Worm (Caenorhabditis elegans) whole organism, L4 larva: ENCODE measurements around the gene nonu-1.

ENCODE experiments used
- F26F4.8 ChIP-seq: fragments of 200-800 bp; sonication (Bioruptor generic); conservative IDR thresholded peaks from 2 replicates; pipeline ENCODE4 v1.3.6; 2022; ENCODE audit warnings: missing genetic modification characterization, missing compliant biosample characterization
- T26A8.4 ChIP-seq: fragments of 200-800 bp; sonication (Bioruptor generic); IDR thresholded peaks from 2 replicates; pipeline ENCODE4 v1.3.6; 2022; ENCODE audit warnings: missing genetic modification characterization, missing compliant biosample characterization
- Y75B8A.6 ChIP-seq: fragments of 200-800 bp; sonication (Bioruptor generic); IDR thresholded peaks from 2 replicates; pipeline ENCODE4 v1.3.6; 2022; ENCODE audit warnings: missing genetic modification reagents, missing genetic modification characterization, missing compliant biosample characterization
- aha-1 ChIP-seq: fragments of 150-350 bp; peaks from one replicate; lab custom pipeline; 2014; ENCODE audit warnings: missing biosample characterization, missing genetic modification characterization
- ceh-44 ChIP-seq: fragments of 200-800 bp; sonication (Bioruptor generic); IDR thresholded peaks from 2 replicates; pipeline ENCODE4 v1.3.6; 2022; ENCODE audit warnings: missing genetic modification reagents, missing genetic modification characterization, missing compliant biosample characterization
- ceh-82 ChIP-seq: sonication (generic microtip); optimal IDR thresholded peaks from 2 replicates; lab custom pipeline; 2017; ENCODE audit warnings: missing biosample characterization, missing genetic modification characterization
- daf-12 ChIP-seq: fragments of 150-350 bp; optimal IDR thresholded peaks from 2 replicates; lab custom pipeline; 2014; ENCODE audit warnings: missing biosample characterization, missing genetic modification reagents, missing genetic modification characterization
- daf-16 ChIP-seq, 3 experiments: sonication (generic microtip); optimal IDR thresholded peaks; 2 replicates each; lab custom pipeline; 2016 to 2017; ENCODE audit warnings: missing genetic modification characterization in 3 of 3, missing genetic modification reagents in 3 of 3, mild to moderate bottlenecking in 2 of 3, missing compliant biosample characterization in 2 of 3, missing biosample characterization in 1 of 3, moderate library complexity in 1 of 3
- dpl-1 ChIP-seq: fragments of 150-350 bp; optimal IDR thresholded peaks from 2 replicates; lab custom pipeline; 2014; ENCODE audit warnings: missing biosample characterization, missing genetic modification reagents, missing genetic modification characterization
- dve-1 ChIP-seq: sonication (generic microtip); optimal IDR thresholded peaks from 2 replicates; lab custom pipeline; 2017; ENCODE audit warnings: antibody characterized with exemption, mild to moderate bottlenecking, missing genetic modification characterization, missing compliant biosample characterization; ENCODE audit not compliant: insufficient read depth
- hif-1 ChIP-seq, 2 experiments: sonication (generic microtip); optimal IDR thresholded peaks; 2 replicates each; lab custom pipeline; 2016 to 2017; ENCODE audit warnings: missing compliant biosample characterization in 2 of 2, missing genetic modification characterization in 2 of 2, missing genetic modification reagents in 2 of 2, missing genotype in 2 of 2, mild to moderate bottlenecking in 1 of 2
- hlh-11 ChIP-seq: fragments of 200-800 bp; sonication (Bioruptor generic); optimal IDR thresholded peaks from 2 replicates; lab custom pipeline; 2018; ENCODE audit warnings: mild to moderate bottlenecking, missing genetic modification characterization, missing compliant biosample characterization
- lim-7 ChIP-seq: fragments of 200-800 bp; sonication (Bioruptor generic); IDR thresholded peaks from 2 replicates; pipeline ENCODE4 v1.3.6; 2022; ENCODE audit warnings: missing genetic modification characterization, missing compliant biosample characterization
- lin-38 ChIP-seq: fragments of 200-800 bp; sonication (Bioruptor generic); IDR thresholded peaks from 2 replicates; pipeline ENCODE4 v1.3.6; 2022; ENCODE audit warnings: missing genetic modification reagents, missing genetic modification characterization, missing compliant biosample characterization
- lsy-2 ChIP-seq, 2 experiments: fragments of 150-350 bp in 1 of 2; sonication (generic microtip) in 1 of 2; optimal IDR thresholded peaks; 2 replicates each; lab custom pipeline; 2014 to 2017; ENCODE audit warnings: missing biosample characterization in 2 of 2, missing genetic modification characterization in 2 of 2
- mes-2 ChIP-seq: sonication (generic microtip); optimal IDR thresholded peaks from 2 replicates; lab custom pipeline; 2016; ENCODE audit warnings: missing genotype, mild to moderate bottlenecking, missing genetic modification characterization, missing compliant biosample characterization; ENCODE audit not compliant: poor library complexity, severe bottlenecking
- nhr-102 ChIP-seq: sonication (generic microtip); optimal IDR thresholded peaks from 2 replicates; lab custom pipeline; 2016; ENCODE audit warnings: mild to moderate bottlenecking, missing genetic modification characterization, moderate library complexity, missing compliant biosample characterization
- nhr-11 ChIP-seq: fragments of 150-350 bp; optimal IDR thresholded peaks from 2 replicates; lab custom pipeline; 2014; ENCODE audit warnings: missing biosample characterization, missing genetic modification characterization
- nhr-28 ChIP-seq: fragments of 150-350 bp; optimal IDR thresholded peaks from 2 replicates; lab custom pipeline; 2014; ENCODE audit warnings: missing biosample characterization, missing genetic modification characterization
- nhr-41 ChIP-seq: fragments of 200-800 bp; sonication (Bioruptor generic); IDR thresholded peaks from 2 replicates; pipeline ENCODE4 v1.3.6; 2022; ENCODE audit warnings: missing genetic modification reagents, missing genetic modification characterization, missing compliant biosample characterization
- nhr-6 ChIP-seq: fragments of 150-350 bp; optimal IDR thresholded peaks from 2 replicates; lab custom pipeline; 2014; ENCODE audit warnings: missing biosample characterization, missing genetic modification characterization
- skn-1 ChIP-seq: fragments of 150-350 bp; optimal IDR thresholded peaks from 2 replicates; lab custom pipeline; 2014; ENCODE audit warnings: missing biosample characterization, missing genetic modification characterization
- snpc-1.2 ChIP-seq: fragments of 200-800 bp; sonication (Bioruptor generic); IDR thresholded peaks from 2 replicates; pipeline ENCODE4 v1.3.6; 2022; ENCODE audit warnings: missing genetic modification reagents, missing genetic modification characterization, missing compliant biosample characterization
- spr-3 ChIP-seq: fragments of 200-800 bp; sonication (Bioruptor generic); optimal IDR thresholded peaks from 2 replicates; lab custom pipeline; 2018; ENCODE audit warnings: mild to moderate bottlenecking, missing genetic modification characterization, missing compliant biosample characterization
- unc-39 ChIP-seq: sonication (generic microtip); optimal IDR thresholded peaks from 2 replicates; lab custom pipeline; 2017; ENCODE audit warnings: missing biosample characterization, missing genetic modification characterization
- unc-62 ChIP-seq, 3 experiments: fragments of 150-350 bp in 1 of 3; sonication (generic microtip); optimal IDR thresholded peaks in 2 of 3; peaks in 1 of 3; 1 replicate in 1 of 3; 2 replicates in 2 of 3; lab custom pipeline; 2014 to 2017; ENCODE audit warnings: missing biosample characterization in 3 of 3, missing genetic modification characterization in 3 of 3, missing genetic modification reagents in 3 of 3, missing genotype in 1 of 3
- ztf-7 ChIP-seq: fragments of 150-350 bp; optimal IDR thresholded peaks from 2 replicates; lab custom pipeline; 2014; ENCODE audit warnings: missing biosample characterization, missing genetic modification characterization

The nonu-1 gene

DNA sequence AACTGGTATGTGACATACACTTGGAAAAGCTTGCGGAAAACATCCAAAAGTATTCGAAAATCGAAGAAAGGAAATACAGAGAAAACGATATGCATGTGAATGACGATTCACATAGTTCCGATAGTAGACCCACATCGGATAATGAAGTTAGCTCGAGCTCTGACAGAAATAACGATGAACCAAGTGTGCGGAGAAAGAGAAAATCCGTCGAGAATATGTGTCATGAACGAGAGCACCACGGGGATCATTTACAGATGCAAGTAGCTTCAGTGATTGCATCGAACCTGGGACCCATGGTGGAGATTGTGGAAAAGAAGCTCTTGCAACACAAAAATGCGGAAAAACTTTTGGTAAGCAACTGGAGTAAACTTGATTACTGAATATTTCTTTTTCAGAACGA lies 7.3 kb upstream of the nonu-1 start:
- TF ChIP-seq unc-39 (tag; lab: Kevin White, UChicago): no peak
- TF ChIP-seq unc-62 (GFP tag; optimal IDR thresholded peaks at IDR 0.05 in 1 of 2; lab: Kevin White, UChicago): peak in 1 of 2 experiments; percentile 98
- no peak for TF ChIP-seq unc-62 (tag; optimal IDR thresholded peaks at IDR 0.05; lab: Kevin White, UChicago)

DNA sequence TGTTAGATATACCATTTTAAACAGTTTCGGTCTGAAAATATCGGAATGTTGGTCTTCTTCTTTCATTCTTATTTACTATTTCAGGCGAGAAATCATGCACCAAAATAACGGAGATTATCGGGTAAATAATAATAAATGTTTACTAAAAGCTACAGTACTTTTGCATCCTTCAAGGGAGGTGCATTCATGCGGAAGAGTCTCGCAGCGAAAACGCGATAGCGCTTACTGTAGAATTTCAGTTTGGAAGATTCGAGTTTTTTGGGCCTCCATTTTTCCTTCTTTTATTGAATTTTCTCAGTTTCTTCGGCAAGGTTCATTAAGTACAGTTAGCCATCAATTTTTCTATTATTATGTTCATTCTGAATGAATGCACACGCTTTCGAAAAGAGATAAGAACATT lies 6.4 kb upstream of the nonu-1 start, which contains the start of gene C35D10.7:
Gene C35D10.7, plus strand, starts transcription at position 85 of the 400 bp plus-strand sequence.
- TF ChIP-seq nhr-102 (no peak), lim-7 (GFP tag; lab: Robert Waterston, UW) (no peak), nhr-28 (tag; lab: Kevin White, UChicago) (no peak), lin-38 (GFP tag; lab: Robert Waterston, UW) (peak; percentile 35; the same call in 1 of the 2 replicates)

DNA sequence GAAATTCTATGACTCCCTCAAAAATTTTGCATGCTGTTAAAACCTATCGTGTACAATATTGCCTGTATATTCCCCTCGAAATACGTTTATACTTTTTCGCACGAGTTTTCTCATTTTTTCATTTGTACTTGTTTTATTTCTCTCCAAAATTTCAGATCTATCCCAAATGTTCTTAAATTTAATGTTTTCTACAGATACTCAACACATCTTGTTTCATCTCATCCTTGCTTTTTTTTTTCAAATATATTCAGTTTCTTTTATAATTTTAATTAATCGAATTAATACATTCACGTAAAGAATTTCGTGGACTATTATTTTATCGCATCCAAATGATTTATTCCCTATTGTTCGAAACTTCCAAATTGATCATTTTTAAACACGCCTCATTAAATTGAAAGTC lies 5.2 kb upstream of the nonu-1 start, which contains the start of gene C35D10.8:
Gene C35D10.8, plus strand, starts transcription at position 301 of the 400 bp plus-strand sequence.
- TF ChIP-seq dve-1 (tag; lab: Kevin White, UChicago): no peak
- no peak for TF ChIP-seq unc-39 (tag; lab: Kevin White, UChicago)
- TF ChIP-seq skn-1 (tag; lab: Kevin White, UChicago): no peak
- TF ChIP-seq nhr-102: no peak
- no peak for TF ChIP-seq aha-1 (tag; lab: Kevin White, UChicago)
- no peak for TF ChIP-seq lim-7 (GFP tag; lab: Robert Waterston, UW)
- no peak for TF ChIP-seq spr-3
- TF ChIP-seq ceh-82: no peak
- TF ChIP-seq T26A8.4 (GFP tag; lab: Robert Waterston, UW): no peak

DNA sequence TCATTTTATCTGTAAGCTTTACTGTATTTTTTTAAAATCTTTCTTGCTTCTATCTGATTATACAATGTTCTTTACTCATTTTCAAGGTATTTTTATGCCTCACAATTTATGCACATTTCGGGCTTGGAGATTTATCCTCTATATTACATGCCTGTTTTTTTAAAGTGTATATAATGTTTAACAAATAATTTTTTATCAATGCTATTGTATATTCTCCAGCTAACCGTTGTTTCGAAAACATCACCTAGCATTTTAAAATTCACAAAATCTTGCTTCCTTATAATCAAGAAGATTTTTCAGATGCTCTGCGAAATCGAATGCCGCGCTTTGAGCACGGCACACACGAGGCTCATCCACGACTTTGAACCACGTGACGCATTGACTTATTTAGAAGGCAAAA lies 2.3 kb upstream of the nonu-1 start, which contains the start of gene ced-4:
Gene ced-4, plus strand, starts transcription at position 301 of the 400 bp plus-strand sequence.
- TF ChIP-seq daf-12 (tag; lab: Kevin White, UChicago) (no peak), aha-1 (tag; lab: Kevin White, UChicago) (peak; percentile 75), ztf-7 (tag; lab: Kevin White, UChicago) (no peak), snpc-1.2 (GFP tag; lab: Robert Waterston, UW) (no peak), nhr-11 (tag; lab: Kevin White, UChicago) (no peak), hif-1 (tag; optimal IDR thresholded peaks at IDR 0.05; lab: Kevin White, UChicago) (no peak)

DNA sequence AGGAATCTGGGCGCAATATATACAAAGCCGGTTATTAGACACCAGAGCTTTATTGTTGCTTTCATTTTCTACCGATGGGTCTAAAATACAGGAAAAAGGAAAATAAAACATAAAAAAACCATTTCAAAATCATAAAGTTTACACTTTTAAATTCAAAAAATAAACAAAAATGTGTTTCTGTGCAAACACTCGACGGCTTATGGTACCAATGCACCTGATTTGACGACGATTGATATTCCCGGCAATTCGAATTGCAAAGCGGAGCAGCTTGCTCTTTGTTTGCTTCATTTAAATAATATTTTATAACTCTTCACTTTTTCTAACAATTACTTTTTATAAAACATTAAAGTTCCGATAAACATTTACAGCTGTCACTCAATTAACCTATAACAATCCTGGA lies 432 bp upstream of the nonu-1 start, which contains the start of gene F26A1.1:
Gene F26A1.1, plus strand, starts transcription at position 369 of the 400 bp plus-strand sequence.
- no peak for TF ChIP-seq nhr-6 (tag; lab: Kevin White, UChicago)
- no peak for TF ChIP-seq daf-16 (GFP tag; optimal IDR thresholded peaks at IDR 0.05; lab: Kevin White, UChicago)
- TF ChIP-seq daf-16 (tag; optimal IDR thresholded peaks at IDR 0.05; lab: Kevin White, UChicago): peak; percentile 6
- TF ChIP-seq mes-2 (tag; lab: Kevin White, UChicago): peak; percentile 50
- no peak for TF ChIP-seq hlh-11 (tag; lab: Kevin White, UChicago)
- peak; percentile 70 for TF ChIP-seq dpl-1
- TF ChIP-seq ceh-44 (GFP tag; lab: Robert Waterston, UW): no peak
- no peak for TF ChIP-seq nhr-41 (GFP tag; lab: Robert Waterston, UW)
- TF ChIP-seq lsy-2 (tag; optimal IDR thresholded peaks at IDR 0.05; lab: Kevin White, UChicago): peak in 1 of 2 experiments; percentile 63
- TF ChIP-seq, all 104 proteins: peak for 4

DNA sequence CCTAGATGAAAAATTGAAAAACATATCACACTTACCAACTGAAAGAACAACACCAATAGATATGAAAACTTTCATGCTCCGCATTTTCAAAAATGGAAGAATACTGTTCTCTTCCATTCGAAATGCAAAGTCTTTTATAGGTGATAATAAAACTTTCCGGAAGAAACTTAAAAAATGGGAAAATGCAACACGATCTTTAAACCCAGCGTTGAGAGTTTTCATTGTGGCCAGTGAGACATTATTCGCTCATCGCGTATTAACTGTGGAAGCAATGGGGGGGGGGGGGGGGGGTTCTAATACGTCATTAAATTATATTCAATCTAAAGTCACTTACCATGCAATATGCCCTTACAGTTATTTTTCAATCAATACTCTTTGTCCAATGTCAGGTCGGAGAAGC lies 5.4 kb downstream of the nonu-1 start, which contains the start of the genes clec-157 and fkh-5:
Gene clec-157, minus strand, starts transcription at position 101 of the 400 bp plus-strand sequence.
Gene fkh-5, plus strand, starts transcription at position 336 of the 400 bp plus-strand sequence.
- TF ChIP-seq unc-62 (GFP tag; optimal IDR thresholded peaks at IDR 0.05 in 1 of 2; lab: Kevin White, UChicago): peak in 1 of 2 experiments; percentile 63
- no peak for TF ChIP-seq unc-62 (tag; optimal IDR thresholded peaks at IDR 0.05; lab: Kevin White, UChicago)
- no peak for TF ChIP-seq F26F4.8

DNA sequence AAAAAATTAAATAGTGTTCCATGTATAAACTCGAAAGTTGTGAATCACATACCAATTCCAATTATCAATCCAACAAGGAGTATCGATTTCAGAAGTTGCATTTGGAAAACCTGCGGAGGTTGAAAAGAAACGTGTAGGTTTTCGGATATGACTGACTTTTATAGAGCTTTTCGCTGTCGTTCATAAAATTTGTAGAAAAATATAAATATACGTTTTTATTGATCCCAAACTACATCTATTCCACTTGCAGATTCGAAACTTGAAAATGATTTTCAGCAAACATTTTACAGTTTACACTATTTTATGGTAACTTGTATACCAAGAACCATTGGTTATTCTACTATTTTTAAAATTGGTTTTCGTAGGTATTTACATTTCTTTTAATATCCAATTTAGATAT lies 7.5 kb downstream of the nonu-1 start, which contains the start of gene clec-156:
Gene clec-156, minus strand, starts transcription at position 101 of the 400 bp plus-strand sequence.
- TF ChIP-seq unc-62 (GFP tag; optimal IDR thresholded peaks at IDR 0.05 in 1 of 2; lab: Kevin White, UChicago) (peak in 1 of 2 experiments; percentile 51), unc-62 (tag; optimal IDR thresholded peaks at IDR 0.05; lab: Kevin White, UChicago) (no peak), Y75B8A.6 (GFP tag; lab: Robert Waterston, UW) (no peak)
